Fruit fly (Drosophila melanogaster) Kc167 (cell line): ENCODE results near the gene cav.

Source experiments
- Myc ChIP-seq: fragments of >200 bp; optimal IDR thresholded peaks from 2 replicates; lab custom pipeline; 2017; ENCODE audit warnings: missing external identifiers
- Sin3A ChIP-seq: fragments of >200 bp; optimal IDR thresholded peaks from 2 replicates; lab custom pipeline; 2018; ENCODE audit warnings: missing external identifiers
- insv ChIP-seq: fragments of >200 bp; optimal IDR thresholded peaks from 3 replicates; lab custom pipeline; 2018; ENCODE audit warnings: missing external identifiers
- psq ChIP-seq: fragments of >200 bp; optimal IDR thresholded peaks from 2 replicates; lab custom pipeline; 2017; ENCODE audit warnings: missing external identifiers
- ttk ChIP-seq: sonication (Bioruptor generic); optimal IDR thresholded peaks from 2 replicates; lab custom pipeline; 2017; ENCODE audit warnings: missing external identifiers

dm6 chr3R:24262923-24263322 is 42.0 kb downstream of the cav start:
- TF ChIP-seq psq (lab: Kevin White, UChicago) (no peak), Sin3A (lab: Kevin White, UChicago) (no peak), insv (no peak), ttk (lab: Kevin White, UChicago) (no peak), Myc (no peak)
